Worm (Caenorhabditis elegans): ENCODE measurements around the gene C18B2.3.

DNA sequence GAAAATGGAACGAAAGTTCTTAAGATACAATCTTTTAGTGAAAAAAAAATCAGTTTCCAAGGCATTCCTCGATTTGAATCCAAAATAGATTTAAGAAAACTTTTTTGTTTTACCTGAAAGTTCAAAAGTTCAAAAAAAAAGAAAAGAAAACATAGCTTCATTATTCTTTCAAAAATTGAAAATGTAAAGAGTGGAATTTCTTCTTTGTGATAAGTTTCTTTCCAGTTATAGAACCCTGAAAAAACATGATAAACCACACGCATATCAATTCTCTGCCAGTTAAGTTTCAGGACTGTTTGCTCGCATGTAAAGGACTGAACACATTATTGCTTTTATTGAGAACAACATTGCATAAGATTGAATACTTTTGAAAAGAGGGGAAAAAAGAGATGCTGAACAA lies 10.1 kb downstream of the C18B2.3 start:
- TF ChIP-seq nhr-237 (tag; optimal IDR thresholded peaks at IDR 0.05) (no peak), tra-1 (GFP tag; IDR thresholded peaks at IDR 0.05) (no peak), nhr-76 (tag; optimal IDR thresholded peaks at IDR 0.05) (no peak), ama-1 (optimal IDR thresholded peaks at IDR 0.05) (no peak), ceh-82 (tag; optimal IDR thresholded peaks at IDR 0.05) (no peak), unc-62 (GFP tag; optimal IDR thresholded peaks at IDR 0.05 in 1 of 2) (peak in 1 of 2 experiments; percentile 91), unc-62 (tag; optimal IDR thresholded peaks at IDR 0.05) (no peak), skn-1 (tag; optimal IDR thresholded peaks at IDR 0.05) (no peak), nhr-102 (tag; optimal IDR thresholded peaks at IDR 0.05) (no peak), pha-4 (GFP tag; IDR thresholded peaks at IDR 0.05) (no peak), pha-4 (tag; optimal IDR thresholded peaks at IDR 0.05) (no peak)
